Fruit fly (Drosophila melanogaster): Measurements from ENCODE around the gene Golgin104.

The Golgin104 gene

DNA sequence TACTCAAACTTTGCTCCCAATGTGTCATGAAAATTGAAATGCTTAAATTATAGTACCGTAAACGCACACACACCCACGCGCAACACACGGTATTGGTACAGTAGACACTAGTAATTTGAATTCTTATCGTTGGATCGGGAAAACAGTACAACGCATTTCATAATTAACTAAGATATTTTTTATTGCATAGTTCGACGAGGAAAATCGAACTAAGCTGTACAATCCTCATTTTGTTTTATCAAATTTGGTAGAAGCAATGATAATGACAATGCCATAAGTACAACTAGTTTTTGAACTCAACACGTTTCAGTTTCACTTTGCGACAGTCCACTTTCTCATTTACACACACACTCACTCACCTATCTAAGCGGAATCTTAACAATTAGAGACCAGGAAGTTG is 29.0 kb upstream of the Golgin104 start (continued):
- TF ChIP-seq bowl (GFP tag; IDR thresholded peaks at IDR 0.05) (no peak), cato (GFP tag; optimal IDR thresholded peaks at IDR 0.05; ENCODE audit: borderline replicate concordance) (peak; percentile 45), sc (optimal IDR thresholded peaks at IDR 0.05) (no peak), sc (GFP tag; optimal IDR thresholded peaks at IDR 0.05) (no peak), BEAF-32 (GFP tag; optimal IDR thresholded peaks at IDR 0.05) (no peak), Oaz (GFP tag; IDR thresholded peaks at IDR 0.05) (peak; percentile 27; the same call in 1 of the 2 replicates), gsb-n (tag; optimal IDR thresholded peaks at IDR 0.05) (peak; percentile 57), chm (GFP tag; IDR thresholded peaks at IDR 0.05) (peak; percentile 14; the same call in 1 of the 2 replicates), CG16815 (GFP tag; optimal IDR thresholded peaks at IDR 0.05) (peak; percentile 63), cas (GFP tag; IDR thresholded peaks at IDR 0.05) (no peak), CG9437 (GFP tag; optimal IDR thresholded peaks at IDR 0.05) (peak; percentile 54), dimm (GFP tag; IDR thresholded peaks at IDR 0.05) (no peak), Drgx (GFP tag; IDR thresholded peaks at IDR 0.05) (no peak), CG18764 (GFP tag; optimal IDR thresholded peaks at IDR 0.05) (no peak), CG31388 (GFP tag; optimal IDR thresholded peaks at IDR 0.05) (no peak), mirr (GFP tag; optimal IDR thresholded peaks at IDR 0.05) (no peak), CG1024 (GFP tag; IDR thresholded peaks at IDR 0.05) (no peak), luna (GFP tag; optimal IDR thresholded peaks at IDR 0.05) (no peak), toy (GFP tag; IDR thresholded peaks at IDR 0.05) (peak; percentile 60; the same call in 1 of the 2 replicates), CG9876 (GFP tag; optimal IDR thresholded peaks at IDR 0.05) (peak; percentile 46), CG32767 (GFP tag; IDR thresholded peaks at IDR 0.05) (peak; percentile 50; the same call in 1 of the 2 replicates), CG17328 (GFP tag; IDR thresholded peaks at IDR 0.05) (no peak), CG15073 (GFP tag; optimal IDR thresholded peaks at IDR 0.05) (no peak), mam (GFP tag; optimal IDR thresholded peaks at IDR 0.05) (peak; percentile 63), sob (GFP tag; IDR thresholded peaks at IDR 0.05) (peak; percentile 66), CG13775 (GFP tag; optimal IDR thresholded peaks at IDR 0.05) (peak; percentile 56), CG34422 (GFP tag; IDR thresholded peaks at IDR 0.05) (peak; percentile 36; the same call in 1 of the 3 replicates), tll (GFP tag; optimal IDR thresholded peaks at IDR 0.05) (no peak), CG4730 (GFP tag; IDR thresholded peaks at IDR 0.05) (peak; percentile 34; the same call in 1 of the 2 replicates), lola (GFP tag; optimal IDR thresholded peaks at IDR 0.05) (peak in 1 of 3 experiments; percentile 59), CG11456 (GFP tag; IDR thresholded peaks at IDR 0.05) (no peak), usp (GFP tag; optimal IDR thresholded peaks at IDR 0.05) (no peak), Opbp (GFP tag; IDR thresholded peaks at IDR 0.05; ENCODE audit: partially characterized antibody) (no peak), CG1832 (GFP tag; optimal IDR thresholded peaks at IDR 0.05) (no peak), CG4282 (GFP tag; optimal IDR thresholded peaks at IDR 0.05) (no peak), CG14667 (GFP tag; IDR thresholded peaks at IDR 0.05) (peak; percentile 44; the same call in 1 of the 2 replicates), Hand (GFP tag; optimal IDR thresholded peaks at IDR 0.05) (peak; percentile 40), disco-r (GFP tag; optimal IDR thresholded peaks at IDR 0.05) (peak; percentile 21), zfh1 (GFP tag; IDR thresholded peaks at IDR 0.05) (peak; percentile 62; the same call in 2 of the 3 replicates), CHES-1-like (GFP tag; optimal IDR thresholded peaks at IDR 0.05) (peak; percentile 50), Bdp1 (GFP tag; optimal IDR thresholded peaks at IDR 0.05) (no peak), Myb (GFP tag; optimal IDR thresholded peaks at IDR 0.05) (no peak), CG5180 (GFP tag; optimal IDR thresholded peaks at IDR 0.05) (peak; percentile 30), mld (GFP tag; IDR thresholded peaks at IDR 0.05; ENCODE audit: partially characterized antibody) (no peak), CG4328 (GFP tag; optimal IDR thresholded peaks at IDR 0.05) (peak; percentile 58), z (GFP tag; IDR thresholded peaks at IDR 0.05) (no peak), CG18476 (GFP tag; optimal IDR thresholded peaks at IDR 0.05) (peak; percentile 1), hth (optimal IDR thresholded peaks at IDR 0.05) (no peak), ase (GFP tag; IDR thresholded peaks at IDR 0.05) (no peak; the same call in 2 of the 3 replicates), shn (GFP tag; optimal IDR thresholded peaks at IDR 0.05) (peak; percentile 42), CG17385 (GFP tag; optimal IDR thresholded peaks at IDR 0.05) (peak; percentile 78), CG12155 (GFP tag; optimal IDR thresholded peaks at IDR 0.05) (peak; percentile 55)
